Worm (Caenorhabditis elegans) whole organism, midembryonic: Measurements from ENCODE around the gene Y38E10A.22.

Source experiments
- T22C8.4 ChIP-seq: fragments of 200-800 bp; sonication (Bioruptor generic); IDR thresholded peaks from 2 replicates; pipeline ENCODE4 v1.3.6; 2022; ENCODE audit warnings: missing genetic modification characterization, missing compliant biosample characterization
- cog-1 ChIP-seq: sonication (generic microtip); optimal IDR thresholded peaks from 2 replicates; lab custom pipeline; 2016; ENCODE audit warnings: missing genetic modification characterization, missing compliant biosample characterization
- flt-1 ChIP-seq: fragments of 200-800 bp; sonication (Bioruptor generic); IDR thresholded peaks from 2 replicates; pipeline ENCODE4 v1.3.6; 2022; ENCODE audit warnings: missing genetic modification characterization, missing compliant biosample characterization
- klf-2 ChIP-seq: fragments of 200-800 bp; sonication (Bioruptor generic); conservative IDR thresholded peaks from 2 replicates; pipeline ENCODE4 v1.3.6; 2022; ENCODE audit warnings: missing genetic modification reagents, missing genetic modification characterization, missing compliant biosample characterization
- med-1 ChIP-seq: sonication (generic microtip); optimal IDR thresholded peaks from 2 replicates; lab custom pipeline; 2017; ENCODE audit warnings: missing genetic modification characterization, mild to moderate bottlenecking, missing compliant biosample characterization, antibody characterized with exemption, missing genetic modification reagents; ENCODE audit not compliant: insufficient read depth
- ref-1 ChIP-seq: fragments of 200-800 bp; sonication (Bioruptor generic); conservative IDR thresholded peaks from 2 replicates; pipeline ENCODE4 v1.3.6; 2022; ENCODE audit warnings: missing genetic modification reagents, missing genetic modification characterization, missing compliant biosample characterization
- tab-1 ChIP-seq: fragments of 200-800 bp; sonication (Bioruptor generic); IDR thresholded peaks from 2 replicates; pipeline ENCODE4 v1.3.6; 2022; ENCODE audit warnings: missing genetic modification characterization, missing compliant biosample characterization
- ztf-23 ChIP-seq: fragments of 200-800 bp; sonication (Bioruptor generic); IDR thresholded peaks from 2 replicates; pipeline ENCODE4 v1.3.6; 2022; ENCODE audit warnings: missing genetic modification reagents, missing genetic modification characterization, missing compliant biosample characterization
- ztf-29 ChIP-seq: fragments of 200-800 bp; sonication (Bioruptor generic); IDR thresholded peaks from 2 replicates; pipeline ENCODE4 v1.3.6; 2022; ENCODE audit warnings: missing genetic modification reagents, missing genetic modification characterization, missing compliant biosample characterization

Y38E10A.22 gene

ce11 chrII:12670877-12671864, 6.4 kb downstream of the Y38E10A.22 start:
- TF ChIP-seq klf-2 (GFP tag; lab: Robert Waterston, UW) (no peak), ref-1 (GFP tag; lab: Robert Waterston, UW) (no peak), flt-1 (GFP tag; lab: Robert Waterston, UW) (peak; percentile 24; the same call in 1 of the 2 replicates), ztf-29 (no peak), med-1 (GFP tag; lab: Kevin White, UChicago) (no peak), ztf-23 (GFP tag; lab: Robert Waterston, UW) (no peak), tab-1 (GFP tag; lab: Robert Waterston, UW) (no peak), cog-1 (tag; lab: Kevin White, UChicago) (no peak), T22C8.4 (GFP tag; lab: Robert Waterston, UW) (peak; percentile 73)

ce11 chrII:12669882-12670281, 7.7 kb downstream of the Y38E10A.22 start:
- no peak for TF ChIP-seq med-1 (GFP tag; lab: Kevin White, UChicago)
- TF ChIP-seq tab-1 (GFP tag; lab: Robert Waterston, UW), result no peak
- TF ChIP-seq ref-1 (GFP tag; lab: Robert Waterston, UW), result no peak
- no peak for TF ChIP-seq klf-2 (GFP tag; lab: Robert Waterston, UW)

- no peak for TF ChIP-seq tab-1 (GFP tag; lab: Robert Waterston, UW)
- TF ChIP-seq ztf-29, result no peak
Measured at ce11 chrII:12669342-12669741, 8.3 kb downstream of the Y38E10A.22 start.

- TF ChIP-seq klf-2 (GFP tag; lab: Robert Waterston, UW), result no peak
- TF ChIP-seq T22C8.4 (GFP tag; lab: Robert Waterston, UW), result no peak
- no peak for TF ChIP-seq ref-1 (GFP tag; lab: Robert Waterston, UW)
- no peak for TF ChIP-seq tab-1 (GFP tag; lab: Robert Waterston, UW)
- no peak for TF ChIP-seq cog-1 (tag; lab: Kevin White, UChicago)
- no peak for TF ChIP-seq ztf-23 (GFP tag; lab: Robert Waterston, UW)
- no peak for TF ChIP-seq flt-1 (GFP tag; lab: Robert Waterston, UW)
- no peak for TF ChIP-seq med-1 (GFP tag; lab: Kevin White, UChicago)
- TF ChIP-seq ztf-29, result no peak
Measured at ce11 chrII:12668874-12669273, 8.7 kb downstream of the Y38E10A.22 start.

ce11 chrII:12668148-12668547, 9.5 kb downstream of the Y38E10A.22 start:
- TF ChIP-seq med-1 (GFP tag; lab: Kevin White, UChicago), result no peak
- TF ChIP-seq ztf-23 (GFP tag; lab: Robert Waterston, UW), result no peak
- TF ChIP-seq tab-1 (GFP tag; lab: Robert Waterston, UW), result no peak
- TF ChIP-seq flt-1 (GFP tag; lab: Robert Waterston, UW), result no peak
- TF ChIP-seq ztf-29, result no peak
- TF ChIP-seq cog-1 (tag; lab: Kevin White, UChicago), result no peak
- TF ChIP-seq ref-1 (GFP tag; lab: Robert Waterston, UW), result no peak
- no peak for TF ChIP-seq T22C8.4 (GFP tag; lab: Robert Waterston, UW)
- no peak for TF ChIP-seq klf-2 (GFP tag; lab: Robert Waterston, UW)

- TF ChIP-seq ref-1 (GFP tag; lab: Robert Waterston, UW) (no peak), tab-1 (GFP tag; lab: Robert Waterston, UW) (no peak), ztf-29 (no peak), T22C8.4 (GFP tag; lab: Robert Waterston, UW) (no peak), ztf-23 (GFP tag; lab: Robert Waterston, UW) (no peak)
Measured at ce11 chrII:12666042-12666441, 11.6 kb downstream of the Y38E10A.22 start.

- no peak for TF ChIP-seq ref-1 (GFP tag; lab: Robert Waterston, UW)
- no peak for TF ChIP-seq T22C8.4 (GFP tag; lab: Robert Waterston, UW)
- TF ChIP-seq med-1 (GFP tag; lab: Kevin White, UChicago), result no peak
- no peak for TF ChIP-seq klf-2 (GFP tag; lab: Robert Waterston, UW)
- no peak for TF ChIP-seq cog-1 (tag; lab: Kevin White, UChicago)
- TF ChIP-seq ztf-23 (GFP tag; lab: Robert Waterston, UW), result no peak
- TF ChIP-seq tab-1 (GFP tag; lab: Robert Waterston, UW), result no peak
- no peak for TF ChIP-seq flt-1 (GFP tag; lab: Robert Waterston, UW)
- TF ChIP-seq ztf-29, result no peak
Measured at ce11 chrII:12665019-12665418, 12.6 kb downstream of the Y38E10A.22 start.

ce11 chrII:12661930-12662329, 15.7 kb downstream of the Y38E10A.22 start:
- no peak for TF ChIP-seq med-1 (GFP tag; lab: Kevin White, UChicago)
- TF ChIP-seq cog-1 (tag; lab: Kevin White, UChicago), result no peak
- TF ChIP-seq flt-1 (GFP tag; lab: Robert Waterston, UW), result no peak
- TF ChIP-seq ztf-23 (GFP tag; lab: Robert Waterston, UW), result no peak
- no peak for TF ChIP-seq T22C8.4 (GFP tag; lab: Robert Waterston, UW)
- TF ChIP-seq ztf-29, result no peak
- TF ChIP-seq ref-1 (GFP tag; lab: Robert Waterston, UW), result no peak
- no peak for TF ChIP-seq tab-1 (GFP tag; lab: Robert Waterston, UW)
- no peak for TF ChIP-seq klf-2 (GFP tag; lab: Robert Waterston, UW)

ce11 chrII:12659676-12660371, 17.8 kb downstream of the Y38E10A.22 start:
- no peak for TF ChIP-seq med-1 (GFP tag; lab: Kevin White, UChicago)
- no peak for TF ChIP-seq ztf-23 (GFP tag; lab: Robert Waterston, UW)
- no peak for TF ChIP-seq cog-1 (tag; lab: Kevin White, UChicago)
- TF ChIP-seq T22C8.4 (GFP tag; lab: Robert Waterston, UW), result no peak
- TF ChIP-seq ref-1 (GFP tag; lab: Robert Waterston, UW), result no peak
- no peak for TF ChIP-seq ztf-29
- no peak for TF ChIP-seq klf-2 (GFP tag; lab: Robert Waterston, UW)
- TF ChIP-seq flt-1 (GFP tag; lab: Robert Waterston, UW), result no peak
- no peak for TF ChIP-seq tab-1 (GFP tag; lab: Robert Waterston, UW)
